Worm (Caenorhabditis elegans): Measurements from ENCODE around the gene otpl-8.
A peak's percentile ranks its signal among the peaks of the same experiment; 100 is the strongest.

DNA sequence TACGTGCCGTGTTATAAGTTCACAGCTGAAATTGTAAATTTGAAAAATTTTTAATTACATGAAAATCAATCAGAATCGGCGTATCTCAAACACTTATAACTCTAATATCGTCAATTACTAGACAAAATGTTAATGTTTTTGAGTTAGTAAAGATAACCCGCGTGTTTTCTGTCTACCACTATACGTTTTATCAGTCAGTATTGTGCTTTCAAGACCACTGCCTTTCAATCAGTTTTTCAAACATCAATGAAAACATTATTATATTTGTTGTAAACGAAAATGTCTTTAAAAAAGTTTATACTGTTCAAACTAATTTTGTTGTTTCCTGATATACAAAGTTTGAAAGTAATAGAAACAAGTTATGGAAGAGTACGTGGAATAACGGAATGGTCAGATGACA, 48.0 kb downstream of the otpl-8 start:
- TF ChIP-seq fos-1 (tag; optimal IDR thresholded peaks at IDR 0.05) (no peak), ceh-82 (tag; optimal IDR thresholded peaks at IDR 0.05) (no peak), elt-2 (tag; optimal IDR thresholded peaks at IDR 0.05) (peak; percentile 55), ama-1 (optimal IDR thresholded peaks at IDR 0.05) (no peak), nhr-77 (tag; optimal IDR thresholded peaks at IDR 0.05) (no peak), pqm-1 (tag; optimal IDR thresholded peaks at IDR 0.05) (peak; percentile 19), unc-39 (tag; optimal IDR thresholded peaks at IDR 0.05) (no peak), ztf-11 (tag; optimal IDR thresholded peaks at IDR 0.05) (no peak), snpc-4 (tag; optimal IDR thresholded peaks at IDR 0.05) (no peak), nhr-25 (tag; optimal IDR thresholded peaks at IDR 0.05) (no peak), mdl-1 (tag; optimal IDR thresholded peaks at IDR 0.05) (no peak)

All from whole organism, L3 larva.